Worm (Caenorhabditis elegans): ENCODE data around the gene flcn-1.

DNA sequence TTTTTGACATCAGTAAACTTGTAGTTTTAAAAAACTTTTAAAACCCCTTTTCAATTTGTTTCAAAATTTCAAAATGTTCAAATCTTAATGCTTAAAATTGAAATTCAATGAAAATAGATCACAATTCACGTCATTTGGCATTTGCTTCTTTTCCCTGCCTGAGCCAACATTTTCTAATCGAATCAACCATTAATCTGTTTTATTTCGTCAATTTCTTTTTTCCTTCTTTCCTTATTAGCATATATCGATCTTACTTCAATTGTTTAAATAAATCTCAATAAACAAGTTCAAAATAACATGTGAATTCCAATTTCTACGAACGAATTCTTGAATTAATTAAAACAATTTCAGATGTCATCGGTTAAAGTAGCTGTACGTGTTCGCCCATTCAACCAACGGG, 67.0 kb downstream of the flcn-1 start:
- TF ChIP-seq nfya-1 (tag; optimal IDR thresholded peaks at IDR 0.05; ENCODE audit: insufficient read depth), result no peak
- TF ChIP-seq lin-39 (tag; optimal IDR thresholded peaks at IDR 0.05), result no peak
- no peak for TF ChIP-seq ceh-9 (tag; optimal IDR thresholded peaks at IDR 0.05)
- TF ChIP-seq nhr-76 (tag; optimal IDR thresholded peaks at IDR 0.05), result no peak

Measured in whole organism, L3 larva.